Worm (Caenorhabditis elegans) whole organism, young adult: ENCODE measurements around the gene vamp-7.

Source experiments
- B0035.1 ChIP-seq: sonication (generic microtip); optimal IDR thresholded peaks from 2 replicates; lab custom pipeline; 2016; ENCODE audit warnings: missing genetic modification characterization, mild to moderate bottlenecking, missing compliant biosample characterization, missing genotype, missing genetic modification reagents
- B0261.1 ChIP-seq: sonication (generic microtip); optimal IDR thresholded peaks from 2 replicates; lab custom pipeline; 2016; ENCODE audit warnings: mild to moderate bottlenecking, missing genetic modification characterization, moderate library complexity, missing compliant biosample characterization
- D2030.7 ChIP-seq: fragments of 200-800 bp; sonication (Bioruptor generic); IDR thresholded peaks from 2 replicates; pipeline ENCODE4 v1.3.6; 2022; ENCODE audit warnings: missing genetic modification reagents, missing genetic modification characterization, missing compliant biosample characterization
- F23B12.7 ChIP-seq: sonication (generic microtip); optimal IDR thresholded peaks from 2 replicates; lab custom pipeline; 2017; ENCODE audit warnings: missing genetic modification characterization, mild to moderate bottlenecking, missing compliant biosample characterization, antibody characterized with exemption, moderate library complexity; ENCODE audit not compliant: insufficient read depth
- F57A8.1 ChIP-seq: fragments of 200-800 bp; sonication (Bioruptor generic); optimal IDR thresholded peaks from 2 replicates; lab custom pipeline; 2018; ENCODE audit warnings: mild to moderate bottlenecking, missing genetic modification characterization, moderate library complexity, missing compliant biosample characterization
- F57C9.4 ChIP-seq: sonication (generic microtip); optimal IDR thresholded peaks from 2 replicates; lab custom pipeline; 2017; ENCODE audit warnings: mild to moderate bottlenecking, missing genetic modification characterization, missing compliant biosample characterization
- K12H6.12 ChIP-seq: fragments of 200-800 bp; sonication (Bioruptor generic); optimal IDR thresholded peaks from 2 replicates; lab custom pipeline; 2018; ENCODE audit warnings: mild to moderate bottlenecking, missing genetic modification characterization, missing compliant biosample characterization
- T07F8.4 ChIP-seq: sonication (generic microtip); optimal IDR thresholded peaks from 2 replicates; lab custom pipeline; 2016; ENCODE audit warnings: mild to moderate bottlenecking, missing genetic modification characterization, moderate library complexity, missing compliant biosample characterization
- T26A5.8 ChIP-seq: sonication (generic microtip); optimal IDR thresholded peaks from 2 replicates; lab custom pipeline; 2016; ENCODE audit warnings: missing genetic modification characterization, missing compliant biosample characterization
- Y53F4B.3 ChIP-seq: fragments of 200-800 bp; sonication (Bioruptor generic); IDR thresholded peaks from 2 replicates; pipeline ENCODE4 v1.3.6; 2022; ENCODE audit warnings: missing genetic modification reagents, missing genetic modification characterization, missing compliant biosample characterization
- Y79H2A.3 ChIP-seq: fragments of 200-800 bp; sonication (Bioruptor generic); conservative IDR thresholded peaks from 2 replicates; pipeline ENCODE4 v1.3.6; 2022; ENCODE audit warnings: missing genetic modification reagents, missing genetic modification characterization, missing compliant biosample characterization
- ZK185.1 ChIP-seq: sonication (generic microtip); optimal IDR thresholded peaks from 2 replicates; lab custom pipeline; 2016; ENCODE audit warnings: mild to moderate bottlenecking, missing genetic modification characterization, missing compliant biosample characterization; ENCODE audit not compliant: poor library complexity, severe bottlenecking
- ama-1 ChIP-seq, 3 experiments: fragments of 150-350 bp in 1 of 3; sonication (generic microtip) in 2 of 3; optimal IDR thresholded peaks; 2 replicates each; lab custom pipeline; 2014 to 2018; ENCODE audit warnings: missing biosample characterization in 2 of 3, missing genetic modification characterization in 2 of 3, missing genetic modification reagents in 2 of 3
- athp-1 ChIP-seq: sonication (generic microtip); optimal IDR thresholded peaks from 2 replicates; lab custom pipeline; 2017; ENCODE audit warnings: mild to moderate bottlenecking, missing genetic modification characterization, missing compliant biosample characterization
- attf-3 ChIP-seq: fragments of 200-800 bp; sonication (Bioruptor generic); conservative IDR thresholded peaks from 2 replicates; pipeline ENCODE4 v1.3.6; 2022; ENCODE audit warnings: missing genetic modification reagents, missing genetic modification characterization, missing compliant biosample characterization
- ceh-40 ChIP-seq: fragments of 200-800 bp; sonication (Bioruptor generic); IDR thresholded peaks from 2 replicates; pipeline ENCODE4 v1.3.6; 2022; ENCODE audit warnings: missing genetic modification characterization, missing compliant biosample characterization
- ceh-58 ChIP-seq: fragments of 200-800 bp; sonication (Bioruptor generic); IDR thresholded peaks from 2 replicates; pipeline ENCODE4 v1.3.6; 2022; ENCODE audit warnings: missing genetic modification characterization, missing compliant biosample characterization
- die-1 ChIP-seq: sonication (generic microtip); optimal IDR thresholded peaks from 2 replicates; lab custom pipeline; 2016; ENCODE audit warnings: missing genotype, mild to moderate bottlenecking, missing genetic modification characterization, missing compliant biosample characterization
- dpff-1 ChIP-seq: sonication (generic microtip); optimal IDR thresholded peaks from 2 replicates; lab custom pipeline; 2017; ENCODE audit warnings: mild to moderate bottlenecking, missing genetic modification characterization, missing compliant biosample characterization
- ekl-4 ChIP-seq: fragments of 200-800 bp; sonication (Bioruptor generic); IDR thresholded peaks from 2 replicates; pipeline ENCODE4 v1.3.6; 2022; ENCODE audit warnings: missing genetic modification reagents, missing genetic modification characterization, missing compliant biosample characterization
- ets-4 ChIP-seq: fragments of 200-800 bp; sonication (Bioruptor generic); optimal IDR thresholded peaks from 2 replicates; lab custom pipeline; 2018; ENCODE audit warnings: mild to moderate bottlenecking, missing genetic modification characterization, missing compliant biosample characterization
- gei-17 ChIP-seq: fragments of 200-800 bp; sonication (Bioruptor generic); optimal IDR thresholded peaks from 2 replicates; lab custom pipeline; 2018; ENCODE audit warnings: mild to moderate bottlenecking, missing genetic modification characterization, missing compliant biosample characterization
- hmg-1.2 ChIP-seq: fragments of 200-800 bp; sonication (Bioruptor generic); IDR thresholded peaks from 2 replicates; pipeline ENCODE4 v1.3.6; 2022; ENCODE audit warnings: missing genetic modification reagents, missing genetic modification characterization, missing compliant biosample characterization
- hsf-1 ChIP-seq: fragments of 200-800 bp; sonication (Bioruptor generic); IDR thresholded peaks from 2 replicates; pipeline ENCODE4 v1.3.6; 2022; ENCODE audit warnings: missing genetic modification reagents, missing genetic modification characterization, missing compliant biosample characterization
- let-526 ChIP-seq: fragments of 200-800 bp; sonication (Bioruptor generic); IDR thresholded peaks from 2 replicates; pipeline ENCODE4 v1.3.6; 2022; ENCODE audit warnings: missing genetic modification reagents, missing genetic modification characterization, missing compliant biosample characterization
- let-607 ChIP-seq, 2 experiments: fragments of 200-800 bp in 1 of 2; sonication (Bioruptor generic) in 1 of 2; sonication (generic microtip) in 1 of 2; optimal IDR thresholded peaks; 2 replicates each; lab custom pipeline; 2016 to 2018; ENCODE audit warnings: mild to moderate bottlenecking in 2 of 2, missing compliant biosample characterization in 2 of 2, missing genetic modification characterization in 2 of 2, moderate library complexity in 2 of 2, missing genotype in 1 of 2
- lir-1 ChIP-seq: fragments of 200-800 bp; sonication (Bioruptor generic); conservative IDR thresholded peaks from 2 replicates; pipeline ENCODE4 v1.3.6; 2022; ENCODE audit warnings: missing genetic modification reagents, missing genetic modification characterization, missing compliant biosample characterization
- lsl-1 ChIP-seq: fragments of 200-800 bp; sonication (Bioruptor generic); optimal IDR thresholded peaks from 2 replicates; lab custom pipeline; 2018; ENCODE audit warnings: mild to moderate bottlenecking, missing genetic modification characterization, moderate library complexity, missing compliant biosample characterization
- lsy-27 ChIP-seq: sonication (generic microtip); optimal IDR thresholded peaks from 2 replicates; lab custom pipeline; 2017; ENCODE audit warnings: missing genetic modification characterization, mild to moderate bottlenecking, missing compliant biosample characterization, antibody characterized with exemption, missing genotype, borderline replicate concordance; ENCODE audit not compliant: insufficient read depth
- madf-10 ChIP-seq: sonication (generic microtip); optimal IDR thresholded peaks from 2 replicates; lab custom pipeline; 2016; ENCODE audit warnings: mild to moderate bottlenecking, missing genetic modification characterization, missing compliant biosample characterization
- madf-3 ChIP-seq: fragments of 200-800 bp; sonication (Bioruptor generic); IDR thresholded peaks from 2 replicates; pipeline ENCODE4 v1.3.6; 2022; ENCODE audit warnings: missing genetic modification reagents, missing genetic modification characterization, missing compliant biosample characterization
- mes-4 ChIP-seq: sonication (generic microtip); optimal IDR thresholded peaks from 2 replicates; lab custom pipeline; 2016; ENCODE audit warnings: missing genotype, missing genetic modification characterization, missing compliant biosample characterization
- nhr-179 ChIP-seq: sonication (generic microtip); optimal IDR thresholded peaks from 2 replicates; lab custom pipeline; 2016; ENCODE audit warnings: mild to moderate bottlenecking, missing genetic modification characterization, missing compliant biosample characterization
- pbrm-1 ChIP-seq: fragments of 200-800 bp; sonication (Bioruptor generic); IDR thresholded peaks from 2 replicates; pipeline ENCODE4 v1.3.6; 2022; ENCODE audit warnings: missing genetic modification reagents, missing genetic modification characterization, missing compliant biosample characterization
- pha-4 ChIP-seq: fragments of 150-350 bp; sonication (generic microtip); optimal IDR thresholded peaks from 2 replicates; lab custom pipeline; 2014; ENCODE audit warnings: missing biosample characterization, missing genetic modification reagents, missing genetic modification characterization
- rcor-1 ChIP-seq: fragments of 200-800 bp; sonication (Bioruptor generic); IDR thresholded peaks from 2 replicates; pipeline ENCODE4 v1.3.6; 2022; ENCODE audit warnings: missing genetic modification reagents, missing genetic modification characterization, missing compliant biosample characterization
- repo-1 ChIP-seq: sonication (generic microtip); optimal IDR thresholded peaks from 2 replicates; lab custom pipeline; 2017; ENCODE audit warnings: mild to moderate bottlenecking, missing genetic modification characterization, missing compliant biosample characterization
- sea-2 ChIP-seq: fragments of 200-800 bp; sonication (Bioruptor generic); IDR thresholded peaks from 2 replicates; pipeline ENCODE4 v1.3.6; 2022; ENCODE audit warnings: missing genetic modification characterization, missing compliant biosample characterization
- snpc-1.1 ChIP-seq: sonication (generic microtip); optimal IDR thresholded peaks from 2 replicates; lab custom pipeline; 2017; ENCODE audit warnings: missing genetic modification characterization, mild to moderate bottlenecking, missing compliant biosample characterization, antibody characterized with exemption, moderate library complexity, missing genotype, missing genetic modification reagents; ENCODE audit not compliant: insufficient read depth
- somi-1 ChIP-seq: fragments of 200-800 bp; sonication (Bioruptor generic); optimal IDR thresholded peaks from 2 replicates; lab custom pipeline; 2018; ENCODE audit warnings: mild to moderate bottlenecking, missing genetic modification characterization, missing compliant biosample characterization
- tbx-9 ChIP-seq: sonication (generic microtip); optimal IDR thresholded peaks from 2 replicates; lab custom pipeline; 2016; ENCODE audit warnings: borderline replicate concordance, missing genetic modification characterization, inconsistent platforms, missing compliant biosample characterization
- unc-62 ChIP-seq: fragments of 150-350 bp; optimal IDR thresholded peaks from 2 replicates; lab custom pipeline; 2014; ENCODE audit warnings: missing biosample characterization, missing genetic modification reagents, missing genetic modification characterization
- ztf-18 ChIP-seq: sonication (generic microtip); optimal IDR thresholded peaks from 2 replicates; lab custom pipeline; 2016; ENCODE audit warnings: missing genotype, mild to moderate bottlenecking, missing genetic modification characterization, missing compliant biosample characterization
- ztf-22 ChIP-seq: fragments of 200-800 bp; sonication (Bioruptor generic); optimal IDR thresholded peaks from 2 replicates; lab custom pipeline; 2018; ENCODE audit warnings: mild to moderate bottlenecking, missing genetic modification characterization, moderate library complexity, missing compliant biosample characterization

Gene vamp-7

ce11 chrIV:2657307-2657706, 49.5 kb downstream of the vamp-7 start (continued):
- 0 out of 2 replicates have a peak, but pooled peaks have one; percentile 30 for TF ChIP-seq ceh-40 (GFP tag; lab: Robert Waterston, UW)
- TF ChIP-seq F57A8.1 (GFP tag; lab: Kevin White, UChicago) = no peak
- TF ChIP-seq ztf-22 = no peak
- TF ChIP-seq Y53F4B.3 = no peak
- TF ChIP-seq ZK185.1 (tag; lab: Kevin White, UChicago) = no peak
- TF ChIP-seq unc-62 = no peak
- TF ChIP-seq B0261.1 = peak; percentile 87
- no peak for TF ChIP-seq snpc-1.1 (tag; lab: Kevin White, UChicago)
- peak; percentile 36; the same call in 1 of the 2 replicates for TF ChIP-seq attf-3 (GFP tag; lab: Robert Waterston, UW)
- no peak for TF ChIP-seq K12H6.12 (tag; lab: Kevin White, UChicago)
- peak; percentile 61 for TF ChIP-seq T07F8.4 (tag; lab: Kevin White, UChicago)
- 0 out of 2 replicates have a peak, but pooled peaks have one; percentile 83 for TF ChIP-seq ceh-58 (GFP tag; lab: Robert Waterston, UW)
- no peak for TF ChIP-seq B0035.1 (tag; lab: Kevin White, UChicago)
- peak; percentile 24 for TF ChIP-seq lsl-1 (GFP tag; lab: Kevin White, UChicago)
- no peak for TF ChIP-seq ekl-4 (GFP tag; lab: Robert Waterston, UW)
- peak; percentile 64 for TF ChIP-seq ztf-18
- peak; percentile 60 for TF ChIP-seq athp-1 (tag; lab: Kevin White, UChicago)
- 0 out of 2 replicates have a peak, but pooled peaks have one; percentile 46 for TF ChIP-seq hsf-1 (GFP tag; lab: Robert Waterston, UW)
- TF ChIP-seq lsy-27 = no peak
- TF ChIP-seq let-607 (tag; optimal IDR thresholded peaks at IDR 0.05; lab: Kevin White, UChicago) = peak in 1 of 2 experiments; percentile 32
- no peak for TF ChIP-seq pha-4 (tag; lab: Kevin White, UChicago)
- TF ChIP-seq let-526 (GFP tag; lab: Robert Waterston, UW) = no peak
- TF ChIP-seq madf-3 (GFP tag; lab: Robert Waterston, UW) = no peak
- TF ChIP-seq rcor-1 (GFP tag; lab: Robert Waterston, UW) = 0 out of 2 replicates have a peak, but pooled peaks have one; percentile 28
- TF ChIP-seq D2030.7 = peak; percentile 66
- TF ChIP-seq pbrm-1 (GFP tag; lab: Robert Waterston, UW) = 0 out of 2 replicates have a peak, but pooled peaks have one; percentile 43
- peak; percentile 37 for TF ChIP-seq repo-1
- TF ChIP-seq ama-1 (optimal IDR thresholded peaks at IDR 0.05; lab: Kevin White, UChicago) = no peak
- TF ChIP-seq ama-1 (GFP tag; optimal IDR thresholded peaks at IDR 0.05; lab: Kevin White, UChicago) = peak in 1 of 2 experiments; percentile 49
- TF ChIP-seq ets-4 (GFP tag; lab: Kevin White, UChicago) = no peak
- TF ChIP-seq gei-17 (GFP tag; lab: Kevin White, UChicago) = no peak
- TF ChIP-seq hmg-1.2 = peak; percentile 53
- TF ChIP-seq F23B12.7 = no peak
- TF ChIP-seq T26A5.8 (tag; lab: Kevin White, UChicago) = no peak
- TF ChIP-seq nhr-179 (tag; lab: Kevin White, UChicago) = no peak
- no peak for TF ChIP-seq tbx-9 (tag; lab: Kevin White, UChicago)
- peak; percentile 16 for TF ChIP-seq mes-4 (tag; lab: Kevin White, UChicago)
- TF ChIP-seq Y79H2A.3 (GFP tag; lab: Robert Waterston, UW) = 0 out of 2 replicates have a peak, but pooled peaks have one; percentile 11
- no peak for TF ChIP-seq somi-1 (GFP tag; lab: Kevin White, UChicago)
- no peak for TF ChIP-seq F57C9.4 (tag; lab: Kevin White, UChicago)
- TF ChIP-seq lir-1 (GFP tag; lab: Robert Waterston, UW) = no peak
- TF ChIP-seq dpff-1 (tag; lab: Kevin White, UChicago) = no peak
- TF ChIP-seq sea-2 (GFP tag; lab: Robert Waterston, UW) = no peak
- peak; percentile 93 for TF ChIP-seq die-1 (tag; lab: Kevin White, UChicago)
- TF ChIP-seq madf-10 = peak; percentile 38
